Worm (Caenorhabditis elegans): ENCODE results near the gene sri-62.

The sri-62 gene

DNA sequence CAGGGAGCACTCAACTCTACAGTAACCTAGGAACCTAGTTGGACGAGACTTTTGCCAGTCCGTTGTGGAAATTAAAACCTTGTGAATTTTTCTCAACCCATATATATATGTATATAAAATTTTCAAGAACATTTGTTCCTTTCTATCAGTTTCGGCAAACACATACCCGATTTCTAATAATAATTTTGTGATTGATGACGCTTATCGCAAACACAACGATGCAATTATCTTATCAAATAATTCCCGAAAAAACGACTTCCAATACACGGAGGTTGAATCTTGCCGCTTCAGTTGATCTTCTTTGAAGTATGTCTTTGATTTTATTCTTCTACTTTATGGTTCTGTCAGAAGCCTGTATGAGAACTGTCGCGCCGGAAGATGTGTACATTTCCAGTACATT, 33.2 kb downstream of the sri-62 start, which contains the start of gene F22E5.2:
Gene F22E5.2, plus strand, starts transcription at position 301 of the 400 bp plus-strand sequence.
- peak; percentile 26 for TF ChIP-seq aha-1 (tag)

DNA sequence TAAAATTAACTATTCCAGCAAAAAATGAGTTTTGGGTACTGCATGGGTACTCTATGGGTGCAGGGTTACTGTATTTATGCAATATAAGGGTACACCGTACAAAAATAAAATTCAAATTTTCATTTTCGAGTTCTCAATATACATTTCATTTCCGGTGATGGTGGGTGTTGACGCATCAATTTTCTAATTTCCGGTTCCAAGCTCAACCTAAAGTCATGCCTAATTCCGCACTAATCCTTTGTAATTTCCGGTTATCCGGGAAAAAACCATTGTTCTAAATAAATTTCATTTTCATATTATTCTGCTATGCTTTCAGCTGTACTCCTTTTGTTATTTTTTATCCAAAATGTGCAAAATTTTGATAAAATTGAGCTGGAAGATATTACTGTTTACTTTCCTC, 38.9 kb downstream of the sri-62 start, which contains the start of gene gcy-21:
Gene gcy-21, plus strand, starts transcription at position 301 of the 400 bp plus-strand sequence.
- no peak for TF ChIP-seq aha-1 (tag)
- no peak for TF ChIP-seq mdl-1 (tag; optimal IDR thresholded peaks at IDR 0.05)
- no peak for TF ChIP-seq fkh-10 (GFP tag; optimal IDR thresholded peaks at IDR 0.05)
- no peak for TF ChIP-seq lir-3 (tag; optimal IDR thresholded peaks at IDR 0.05)
- TF ChIP-seq nhr-6 (tag; optimal IDR thresholded peaks at IDR 0.05) = no peak
- no peak for TF ChIP-seq zag-1 (tag; optimal IDR thresholded peaks at IDR 0.05)
- TF ChIP-seq mdt-29 (GFP tag; IDR thresholded peaks at IDR 0.05) = no peak
- TF ChIP-seq hif-1 (tag; optimal IDR thresholded peaks at IDR 0.05) = no peak
- TF ChIP-seq snpc-4 (tag; optimal IDR thresholded peaks at IDR 0.05) = no peak
- TF ChIP-seq nhr-41 (GFP tag; IDR thresholded peaks at IDR 0.05) = no peak
- no peak for TF ChIP-seq unc-130 (GFP tag; optimal IDR thresholded peaks at IDR 0.05)
- TF ChIP-seq T26A8.4 (GFP tag; IDR thresholded peaks at IDR 0.05) = no peak

DNA sequence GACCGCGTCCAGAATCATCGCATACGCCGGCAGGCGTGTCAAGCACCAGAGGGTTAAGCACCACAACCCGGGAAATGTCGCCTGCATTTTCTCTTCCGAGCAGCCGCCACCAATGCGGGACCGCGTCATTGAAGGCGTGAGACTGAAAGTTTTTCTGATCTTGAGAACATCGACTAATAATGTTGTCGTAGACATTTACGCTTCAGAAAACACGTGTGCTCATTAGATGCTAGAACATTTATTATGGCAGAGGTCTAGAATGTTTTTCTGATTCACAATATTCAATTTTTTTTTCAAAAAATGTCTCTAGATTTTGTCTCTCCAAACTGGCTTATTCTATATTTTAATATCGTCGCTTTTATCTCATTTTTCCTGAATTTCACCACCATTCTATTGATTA, 41.7 kb downstream of the sri-62 start, which contains the start of gene sri-47:
Gene sri-47, plus strand, starts transcription at position 301 of the 400 bp plus-strand sequence.
- TF ChIP-seq ctbp-1 (GFP tag; IDR thresholded peaks at IDR 0.05) (no peak), ceh-44 (GFP tag; IDR thresholded peaks at IDR 0.05) (no peak), unc-62 (GFP tag; optimal IDR thresholded peaks at IDR 0.05 in 1 of 2) (peak in 1 of 2 experiments; percentile 85), unc-62 (tag; optimal IDR thresholded peaks at IDR 0.05) (no peak), set-16 (GFP tag; IDR thresholded peaks at IDR 0.05) (0 out of 2 replicates have a peak, but pooled peaks have one; percentile 23), madf-5 (GFP tag; IDR thresholded peaks at IDR 0.05) (no peak), D1046.2 (GFP tag; IDR thresholded peaks at IDR 0.05) (0 out of 2 replicates have a peak, but pooled peaks have one; percentile 39), hlh-30 (tag; optimal IDR thresholded peaks at IDR 0.05; ENCODE audit: insufficient read depth) (no peak)

- no peak for TF ChIP-seq zip-11 (GFP tag; IDR thresholded peaks at IDR 0.05)
- no peak for TF ChIP-seq hlh-11 (tag; optimal IDR thresholded peaks at IDR 0.05)
- TF ChIP-seq lin-39 (tag; optimal IDR thresholded peaks at IDR 0.05) = no peak
- TF ChIP-seq R02D3.7 (tag; optimal IDR thresholded peaks at IDR 0.05) = no peak
- no peak for TF ChIP-seq ztf-7 (tag; optimal IDR thresholded peaks at IDR 0.05)
- TF ChIP-seq F44E2.7 (GFP tag; IDR thresholded peaks at IDR 0.05) = no peak
- TF ChIP-seq nhr-77 (tag; optimal IDR thresholded peaks at IDR 0.05) = no peak
- no peak for TF ChIP-seq mxl-3 (GFP tag; optimal IDR thresholded peaks at IDR 0.05)
These were observed 48.7 kb downstream of the sri-62 start, which contains the start of the genes F22E5.13 and F22E5.6 for ce11 chrII:2649539-2649938. Gene F22E5.13, minus strand, starts transcription at chrII:2649639. Gene F22E5.6, plus strand, starts transcription at chrII:2649835.

ce11 chrII:2649015-2649414, 49.3 kb downstream of the sri-62 start:
- TF ChIP-seq spr-3 (GFP tag; optimal IDR thresholded peaks at IDR 0.05) (no peak), hmg-1.1 (GFP tag; IDR thresholded peaks at IDR 0.05) (peak; percentile 48; the same call in 1 of the 2 replicates), daf-8 (GFP tag; IDR thresholded peaks at IDR 0.05) (no peak), tag-97 (GFP tag; IDR thresholded peaks at IDR 0.05) (no peak), ZK546.5 (tag; optimal IDR thresholded peaks at IDR 0.05) (no peak), R02D3.7 (tag; optimal IDR thresholded peaks at IDR 0.05) (no peak), madf-5 (GFP tag; IDR thresholded peaks at IDR 0.05) (no peak), egl-27 (tag; optimal IDR thresholded peaks at IDR 0.05) (no peak), sdz-12 (GFP tag; optimal IDR thresholded peaks at IDR 0.05) (no peak), dmd-6 (GFP tag; IDR thresholded peaks at IDR 0.05) (no peak), ceh-32 (tag; optimal IDR thresholded peaks at IDR 0.05; ENCODE audit: poor library complexity) (no peak), zfp-3 (GFP tag; conservative IDR thresholded peaks at IDR 0.05) (no peak), aha-1 (tag) (no peak), ceh-82 (tag; optimal IDR thresholded peaks at IDR 0.05) (no peak), fkh-10 (GFP tag; optimal IDR thresholded peaks at IDR 0.05) (no peak), spr-1 (tag; optimal IDR thresholded peaks at IDR 0.05) (no peak), lin-1 (GFP tag; IDR thresholded peaks at IDR 0.05) (no peak), nhr-28 (tag; optimal IDR thresholded peaks at IDR 0.05) (peak; percentile 0), saeg-2 (GFP tag; IDR thresholded peaks at IDR 0.05) (no peak), hlh-11 (tag; optimal IDR thresholded peaks at IDR 0.05) (peak; percentile 10), nhr-11 (tag; optimal IDR thresholded peaks at IDR 0.05) (peak; percentile 19), snpc-1.2 (GFP tag; IDR thresholded peaks at IDR 0.05) (no peak), lin-13 (GFP tag; optimal IDR thresholded peaks at IDR 0.05) (no peak)

Measured in whole organism, L4 larva.